Fruit fly (Drosophila melanogaster): Measurements from ENCODE around the gene CG15005.

dm6 chr3L:4225647-4226470 lies 21.7 kb upstream of the CG15005 start:
- no peak for TF ChIP-seq CG1621 (tag; optimal IDR thresholded peaks at IDR 0.05)
- TF ChIP-seq acj6 (GFP tag; optimal IDR thresholded peaks at IDR 0.05) = no peak
- TF ChIP-seq Hr4 (GFP tag; optimal IDR thresholded peaks at IDR 0.05) = no peak
- no peak for TF ChIP-seq CG8632 (GFP tag; optimal IDR thresholded peaks at IDR 0.05)
- no peak for TF ChIP-seq Hr39 (GFP tag; optimal IDR thresholded peaks at IDR 0.05)
- no peak for TF ChIP-seq Ets21C (GFP tag; optimal IDR thresholded peaks at IDR 0.05)
- TF ChIP-seq Sox102F (GFP tag; optimal IDR thresholded peaks at IDR 0.05) = no peak
- TF ChIP-seq CG7368 (GFP tag; optimal IDR thresholded peaks at IDR 0.05) = no peak
- TF ChIP-seq salr (GFP tag; optimal IDR thresholded peaks at IDR 0.05) = no peak
- TF ChIP-seq CG3919 (GFP tag; optimal IDR thresholded peaks at IDR 0.05) = no peak

Measured in whole organism, prepupa.